Worm (Caenorhabditis elegans): ENCODE data around the gene adal-1.

Gene adal-1

DNA sequence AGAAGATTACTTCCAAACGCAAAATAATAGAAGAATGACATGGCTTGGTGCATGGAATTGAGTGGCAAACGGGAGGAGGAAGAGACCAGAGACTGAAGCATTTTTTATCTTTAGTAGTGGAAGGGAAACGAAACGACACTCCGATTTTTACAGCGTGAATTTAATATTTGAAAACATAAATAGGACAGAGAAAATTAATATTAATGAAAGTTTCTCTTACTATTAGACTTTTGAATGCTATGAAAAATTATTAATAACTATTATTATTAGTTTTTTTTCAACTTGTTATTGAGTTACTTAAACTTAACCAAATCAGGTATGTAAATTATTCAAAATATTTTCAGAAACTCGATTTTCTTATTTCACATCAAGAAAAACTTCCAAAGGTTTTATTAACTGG lies 13.4 kb downstream of the adal-1 start, which contains the start of gene C44B7.7:
C44B7.7 (minus strand) TSS at position 101 of the 400 bp plus-strand sequence.
- no peak for TF ChIP-seq nhr-90 (tag; optimal IDR thresholded peaks at IDR 0.05)
- no peak for TF ChIP-seq attf-6 (GFP tag; IDR thresholded peaks at IDR 0.05)
- TF ChIP-seq hlh-26 (GFP tag; conservative IDR thresholded peaks at IDR 0.05): no peak
- no peak for TF ChIP-seq B0261.1 (tag; optimal IDR thresholded peaks at IDR 0.05)
- no peak for TF ChIP-seq lin-26 (GFP tag; IDR thresholded peaks at IDR 0.05)
- peak; percentile 5 for TF ChIP-seq nhr-80 (tag; optimal IDR thresholded peaks at IDR 0.05)
- no peak for TF ChIP-seq nfya-2 (GFP tag; IDR thresholded peaks at IDR 0.05)

DNA sequence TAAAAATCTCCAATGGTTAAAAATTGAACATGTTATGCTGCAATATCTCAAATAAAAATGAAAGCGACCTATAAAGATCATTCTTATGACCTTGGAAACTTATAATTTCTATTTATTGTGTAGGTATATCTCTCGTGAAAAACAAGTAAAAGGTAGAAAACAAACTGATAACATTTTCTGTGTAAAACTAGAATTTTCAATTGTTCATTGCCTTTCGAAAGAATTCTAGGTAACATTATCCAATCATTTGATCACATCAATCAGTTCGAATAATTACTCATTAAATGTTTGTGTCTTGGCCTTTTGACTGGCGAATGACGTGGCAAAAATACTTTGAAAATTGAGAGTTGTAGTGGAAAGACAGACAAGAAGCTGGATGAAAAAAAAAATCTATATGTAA lies 15.6 kb downstream of the adal-1 start:
- no peak for TF ChIP-seq T26A5.8 (tag; optimal IDR thresholded peaks at IDR 0.05)
- TF ChIP-seq egl-44 (GFP tag; IDR thresholded peaks at IDR 0.05): no peak
- no peak for TF ChIP-seq K12H6.12 (tag; optimal IDR thresholded peaks at IDR 0.05)
- TF ChIP-seq F52B5.7 (tag; optimal IDR thresholded peaks at IDR 0.05): no peak
- TF ChIP-seq bed-1 (GFP tag; IDR thresholded peaks at IDR 0.05): no peak
- TF ChIP-seq lin-35 (GFP tag; optimal IDR thresholded peaks at IDR 0.05): no peak
- TF ChIP-seq sea-2 (GFP tag; IDR thresholded peaks at IDR 0.05): no peak
- no peak for TF ChIP-seq unc-130 (GFP tag; optimal IDR thresholded peaks at IDR 0.05)
- no peak for TF ChIP-seq B0261.1 (tag; optimal IDR thresholded peaks at IDR 0.05)
- no peak for TF ChIP-seq ceh-91 (GFP tag; IDR thresholded peaks at IDR 0.05)

DNA sequence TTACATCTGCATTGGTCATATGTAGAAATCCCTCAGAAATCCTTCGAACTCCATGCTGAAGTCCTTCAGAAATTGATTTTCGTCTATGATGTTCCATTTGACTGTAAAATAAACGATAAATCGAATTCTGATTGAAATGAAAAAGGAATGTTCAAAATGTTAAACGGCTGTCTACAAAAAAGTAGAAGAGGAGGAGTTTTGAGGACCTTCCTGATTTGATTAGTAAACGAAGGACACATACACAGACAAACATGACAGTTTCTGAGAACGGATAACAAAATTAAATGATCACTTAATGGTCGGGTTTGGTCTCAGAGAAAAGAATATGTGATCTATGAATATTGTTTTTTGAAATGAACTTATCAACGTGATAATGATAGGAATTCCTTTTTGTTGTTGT lies 16.5 kb downstream of the adal-1 start, which contains the start of gene slc-36.5:
slc-36.5 (minus strand) TSS at position 101 of the 400 bp plus-strand sequence.
- TF ChIP-seq C06A6.2 (GFP tag; conservative IDR thresholded peaks at IDR 0.05) (no peak), ztf-6 (GFP tag; IDR thresholded peaks at IDR 0.05) (no peak), lsl-1 (GFP tag; optimal IDR thresholded peaks at IDR 0.05) (no peak), rec-8 (tag; optimal IDR thresholded peaks at IDR 0.05) (no peak), Y67H2A.10 (GFP tag; conservative IDR thresholded peaks at IDR 0.05) (no peak), let-607 (tag; optimal IDR thresholded peaks at IDR 0.05) (no peak)

DNA sequence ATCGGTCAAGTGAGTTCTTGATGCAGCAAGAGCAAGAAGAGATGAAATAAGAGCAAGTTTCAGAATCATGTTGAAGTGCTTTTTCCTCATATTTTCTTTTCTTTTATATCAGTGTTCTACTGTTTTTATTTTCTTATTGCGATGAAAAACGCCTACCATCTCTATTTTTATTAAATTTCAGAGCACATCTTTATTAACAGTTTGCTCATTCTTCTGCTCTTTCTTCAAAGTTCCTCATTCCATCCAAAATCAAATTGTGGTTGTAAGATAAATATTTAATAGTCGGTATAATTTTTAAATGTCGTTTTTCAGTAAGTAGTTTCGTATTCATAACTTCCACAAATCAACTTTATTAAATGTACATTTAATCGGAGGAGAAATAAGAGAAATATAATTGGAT lies 20.9 kb downstream of the adal-1 start, which contains the start of gene C44B7.5:
C44B7.5 (minus strand) TSS at position 101 of the 400 bp plus-strand sequence.
- no peak for TF ChIP-seq nhr-179 (tag; optimal IDR thresholded peaks at IDR 0.05)
- no peak for TF ChIP-seq egrh-3 (GFP tag; IDR thresholded peaks at IDR 0.05)
- no peak for TF ChIP-seq efl-1 (GFP tag; optimal IDR thresholded peaks at IDR 0.05)
- no peak for TF ChIP-seq F22D6.2 (tag; optimal IDR thresholded peaks at IDR 0.05)
- no peak for TF ChIP-seq unc-130 (GFP tag; optimal IDR thresholded peaks at IDR 0.05)
- TF ChIP-seq F37B4.10 (GFP tag; IDR thresholded peaks at IDR 0.05): no peak
- TF ChIP-seq F49E8.2 (tag; optimal IDR thresholded peaks at IDR 0.05; ENCODE audit: insufficient read depth): no peak
- TF ChIP-seq hlh-26 (GFP tag; conservative IDR thresholded peaks at IDR 0.05): no peak
- TF ChIP-seq nhr-80 (tag; optimal IDR thresholded peaks at IDR 0.05): no peak
- no peak for TF ChIP-seq ceh-79 (tag; optimal IDR thresholded peaks at IDR 0.05)
- no peak for TF ChIP-seq cebp-2 (GFP tag; IDR thresholded peaks at IDR 0.05)

DNA sequence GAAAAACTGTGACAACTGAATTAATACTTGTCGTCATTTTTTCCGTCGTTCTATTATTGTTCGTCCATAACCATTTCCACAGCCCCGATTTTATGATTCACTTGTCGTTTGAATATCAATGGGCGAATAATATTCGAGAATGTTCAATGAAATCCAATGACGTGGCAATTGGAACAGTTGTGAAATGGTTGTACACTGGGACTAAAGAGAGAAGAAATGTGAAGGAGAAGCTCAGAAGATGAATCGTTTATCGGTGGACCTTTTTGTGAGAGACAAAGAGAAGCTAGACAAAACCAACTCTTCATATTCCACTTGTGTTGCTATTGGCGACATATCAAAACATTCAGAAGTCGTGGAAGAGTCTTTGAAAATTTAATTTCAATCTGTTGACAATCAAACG lies 22.6 kb downstream of the adal-1 start, which contains the start of gene clhm-1:
clhm-1 (minus strand) TSS at position 207 of the 400 bp plus-strand sequence.
- TF ChIP-seq hlh-12 (tag; optimal IDR thresholded peaks at IDR 0.05) (no peak), dox-1 (GFP tag; IDR thresholded peaks at IDR 0.05) (no peak), ztf-3 (GFP tag; optimal IDR thresholded peaks at IDR 0.05) (no peak), snpc-4 (GFP tag; optimal IDR thresholded peaks at IDR 0.05) (no peak), snpc-4 (tag; optimal IDR thresholded peaks at IDR 0.05) (no peak)
